Worm (Caenorhabditis elegans): ENCODE data around the gene pdi-1.
A peak's percentile ranks its signal among the peaks of the same experiment; 100 is the strongest.

pdi-1 gene

DNA sequence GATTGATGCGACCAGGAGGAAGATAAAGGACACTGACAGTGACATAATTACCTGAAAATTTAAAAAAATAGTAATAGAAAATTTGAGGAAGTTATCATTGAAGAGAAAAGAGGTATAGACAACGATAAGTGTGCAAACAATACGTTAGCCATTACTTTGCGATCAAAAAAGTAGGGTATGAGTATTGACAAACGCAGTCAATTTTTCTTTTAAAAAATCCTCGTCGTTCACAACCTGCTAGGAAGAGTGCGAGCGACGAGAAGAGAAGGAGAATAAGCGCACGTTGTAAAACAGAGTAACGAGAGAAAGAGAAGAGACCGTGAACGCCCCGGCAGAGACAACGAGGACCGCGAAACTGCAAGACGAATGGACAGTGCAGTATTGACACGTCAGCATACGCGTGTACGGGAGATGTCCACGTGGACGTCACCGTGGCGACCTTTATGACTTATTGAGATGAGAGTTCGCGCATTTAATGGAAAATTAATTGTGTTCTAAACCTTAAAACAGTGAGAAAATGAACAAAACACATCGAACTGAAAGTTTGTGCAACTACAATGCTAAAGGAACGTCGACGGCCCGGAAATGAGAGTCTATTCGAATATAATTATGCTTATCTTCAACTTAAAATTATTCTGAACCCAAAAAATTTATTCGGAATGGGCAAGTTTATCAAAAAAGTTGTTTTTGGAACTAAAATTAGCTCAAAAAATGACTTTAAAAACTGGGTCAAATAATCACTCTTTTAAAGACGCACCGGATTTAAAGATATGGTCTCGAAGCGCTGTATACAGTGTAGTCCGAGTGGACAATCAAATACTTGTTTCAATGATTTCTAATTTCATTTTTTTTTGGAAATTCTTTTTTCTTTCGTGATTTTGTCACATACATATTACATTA lies at the start of gene pdi-1, which contains the start of gene C14B1.2:
TSS of gene pdi-1 (minus strand) at position 51 of the 900 bp plus-strand sequence.
TSS of gene C14B1.2 (plus strand) at position 850 of the 900 bp plus-strand sequence.
- TF ChIP-seq mep-1 (tag; optimal IDR thresholded peaks at IDR 0.05) (no peak), mab-5 (tag; optimal IDR thresholded peaks at IDR 0.05) (no peak), blmp-1 (tag; optimal IDR thresholded peaks at IDR 0.05) (no peak), unc-62 (GFP tag; optimal IDR thresholded peaks at IDR 0.05) (no peak), zip-8 (tag; optimal IDR thresholded peaks at IDR 0.05) (no peak), cnd-1 (tag; optimal IDR thresholded peaks at IDR 0.05) (no peak), elt-1 (tag; optimal IDR thresholded peaks at IDR 0.05; ENCODE audit: borderline replicate concordance, insufficient read depth) (no peak), M03D4.4 (tag; optimal IDR thresholded peaks at IDR 0.05) (peak; percentile 18), snpc-4 (tag; optimal IDR thresholded peaks at IDR 0.05) (no peak), nhr-28 (tag; optimal IDR thresholded peaks at IDR 0.05) (no peak), ceh-83 (GFP tag; optimal IDR thresholded peaks at IDR 0.05) (no peak), tbx-8 (GFP tag; optimal IDR thresholded peaks at IDR 0.05) (no peak), bed-3 (GFP tag; optimal IDR thresholded peaks at IDR 0.05) (no peak), sem-2 (GFP tag; optimal IDR thresholded peaks at IDR 0.05) (no peak), lin-32 (GFP tag; optimal IDR thresholded peaks at IDR 0.05) (no peak), nhr-2 (tag; optimal IDR thresholded peaks at IDR 0.05) (peak; percentile 63), ceh-43 (GFP tag; optimal IDR thresholded peaks at IDR 0.05) (no peak), lin-13 (tag; optimal IDR thresholded peaks at IDR 0.05) (no peak), drap-1 (GFP tag; optimal IDR thresholded peaks at IDR 0.05) (no peak), elt-3 (tag; optimal IDR thresholded peaks at IDR 0.05) (no peak), ceh-39 (tag; optimal IDR thresholded peaks at IDR 0.05) (no peak), ham-2 (GFP tag; optimal IDR thresholded peaks at IDR 0.05) (peak; percentile 50), ztf-11 (tag; optimal IDR thresholded peaks at IDR 0.05) (no peak), unc-120 (tag; optimal IDR thresholded peaks at IDR 0.05; ENCODE audit: poor library complexity, severe bottlenecking) (no peak), pha-4 (tag; optimal IDR thresholded peaks at IDR 0.05) (no peak), flh-1 (GFP tag; optimal IDR thresholded peaks at IDR 0.05) (no peak), mls-2 (tag; optimal IDR thresholded peaks at IDR 0.05) (no peak), nhr-12 (tag; optimal IDR thresholded peaks at IDR 0.05) (no peak), sptf-1 (tag; optimal IDR thresholded peaks at IDR 0.05) (peak; percentile 16), nhr-76 (tag; optimal IDR thresholded peaks at IDR 0.05) (no peak)

DNA sequence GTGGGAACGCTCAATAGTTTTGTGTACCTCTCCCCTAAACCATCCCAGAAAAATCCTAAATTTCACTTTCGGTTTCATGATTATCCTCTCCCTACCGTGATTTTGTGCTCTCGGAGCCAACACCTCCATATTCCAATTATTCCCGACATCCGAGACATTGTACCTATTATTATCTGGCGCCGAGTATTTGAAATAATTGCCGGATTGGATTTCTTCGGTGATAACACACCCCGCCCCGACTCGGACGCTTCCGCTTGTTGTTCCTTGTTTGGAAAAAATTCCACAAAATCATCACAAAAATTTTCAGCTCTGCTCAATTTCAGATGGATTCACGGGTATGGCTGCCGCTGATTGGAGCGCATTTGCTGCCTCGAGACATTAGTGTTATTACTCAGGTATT lies 43.9 kb upstream of the pdi-1 start, which contains the start of gene lin-48:
TSS of gene lin-48 (plus strand) at position 301 of the 400 bp plus-strand sequence.
- TF ChIP-seq cnd-1 (tag; optimal IDR thresholded peaks at IDR 0.05), result no peak
- TF ChIP-seq pha-4 (tag; optimal IDR thresholded peaks at IDR 0.05), result no peak
- TF ChIP-seq mab-5 (tag; optimal IDR thresholded peaks at IDR 0.05), result no peak
- no peak for TF ChIP-seq unc-39 (tag; optimal IDR thresholded peaks at IDR 0.05)
- no peak for TF ChIP-seq M03D4.4 (tag; optimal IDR thresholded peaks at IDR 0.05)
- no peak for TF ChIP-seq ham-2 (GFP tag; optimal IDR thresholded peaks at IDR 0.05)

DNA sequence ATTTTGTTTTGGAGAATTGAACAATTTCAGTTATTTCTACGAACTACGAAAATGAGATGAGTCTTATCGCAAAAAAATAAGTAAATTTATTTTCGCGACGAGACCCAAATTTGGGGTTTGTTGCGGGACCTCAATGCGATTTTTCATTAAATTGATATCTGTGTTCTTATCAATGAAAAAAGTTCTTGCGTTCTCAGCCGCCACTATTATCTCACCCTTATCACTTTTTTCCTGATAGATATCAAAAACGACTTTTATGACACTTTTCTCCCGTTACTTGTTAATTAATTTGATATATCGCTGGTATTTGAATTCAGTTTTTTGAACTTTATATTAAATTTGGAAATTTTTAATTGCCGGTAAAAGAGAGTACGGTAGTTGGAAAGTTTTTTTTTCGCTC lies 42.1 kb upstream of the pdi-1 start:
- TF ChIP-seq drap-1 (GFP tag; optimal IDR thresholded peaks at IDR 0.05), result no peak
- no peak for TF ChIP-seq mep-1 (tag; optimal IDR thresholded peaks at IDR 0.05)
- TF ChIP-seq pha-4 (tag; optimal IDR thresholded peaks at IDR 0.05), result no peak
- no peak for TF ChIP-seq elt-1 (tag; optimal IDR thresholded peaks at IDR 0.05; ENCODE audit: borderline replicate concordance, insufficient read depth)
- TF ChIP-seq lin-32 (GFP tag; optimal IDR thresholded peaks at IDR 0.05), result no peak
- no peak for TF ChIP-seq sptf-1 (tag; optimal IDR thresholded peaks at IDR 0.05)
- TF ChIP-seq unc-62 (GFP tag; optimal IDR thresholded peaks at IDR 0.05), result no peak

DNA sequence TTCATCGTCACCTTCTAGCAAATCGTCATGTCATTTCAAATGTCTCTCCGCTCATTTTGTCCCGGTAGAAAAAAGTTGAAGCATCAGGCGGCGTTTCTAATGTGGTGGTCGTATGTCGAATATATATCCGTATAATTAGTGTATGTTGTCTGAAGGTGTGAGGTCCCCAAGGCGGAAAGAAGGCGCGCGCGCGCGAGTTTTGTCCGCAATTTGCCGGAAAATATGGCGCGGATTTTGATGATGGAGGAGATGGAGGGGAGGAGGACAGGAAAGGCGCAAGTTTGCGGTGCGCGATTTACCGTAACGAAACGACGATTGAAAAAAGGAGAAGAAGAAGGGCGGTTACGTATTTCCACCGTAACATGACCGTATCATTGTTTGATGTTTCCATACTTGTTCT lies 40.8 kb upstream of the pdi-1 start:
- TF ChIP-seq pha-4 (tag; optimal IDR thresholded peaks at IDR 0.05) (no peak), ztf-11 (tag; optimal IDR thresholded peaks at IDR 0.05) (no peak), M03D4.4 (tag; optimal IDR thresholded peaks at IDR 0.05) (no peak)

DNA sequence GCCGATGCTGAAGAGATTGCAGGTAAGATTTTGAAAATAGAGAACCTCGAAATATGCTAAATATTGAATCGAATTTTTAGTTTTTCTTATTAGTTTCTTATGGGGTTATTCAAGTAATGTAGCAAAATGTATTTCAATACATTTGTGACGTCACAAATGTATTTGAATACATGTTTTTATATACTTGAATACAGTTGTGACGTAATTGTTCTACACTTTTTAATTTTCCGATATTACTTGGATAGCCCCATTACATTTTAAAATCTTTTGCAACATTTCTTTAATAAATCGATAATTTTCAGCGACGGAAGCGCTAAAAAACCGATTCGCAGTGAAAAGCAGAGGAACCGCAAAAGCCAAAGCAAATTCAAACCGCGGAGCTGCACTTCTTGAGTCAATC lies 37.1 kb upstream of the pdi-1 start:
- peak; percentile 90 for TF ChIP-seq zip-8 (tag; optimal IDR thresholded peaks at IDR 0.05)
- TF ChIP-seq pha-4 (tag; optimal IDR thresholded peaks at IDR 0.05), result no peak
- no peak for TF ChIP-seq M03D4.4 (tag; optimal IDR thresholded peaks at IDR 0.05)
- no peak for TF ChIP-seq bed-3 (GFP tag; optimal IDR thresholded peaks at IDR 0.05)
- no peak for TF ChIP-seq mep-1 (tag; optimal IDR thresholded peaks at IDR 0.05)
